Worm (Caenorhabditis elegans) whole organism, mixed stage, embryonic: ENCODE results near the gene ZK673.5.

Experiments
- blmp-1 ChIP-seq: fragments of 150-350 bp; optimal IDR thresholded peaks from 2 replicates; lab custom pipeline; 2014; ENCODE audit warnings: missing biosample characterization, missing genetic modification characterization
- ceh-43 ChIP-seq: fragments of 200-800 bp; sonication (Bioruptor generic); optimal IDR thresholded peaks from 2 replicates; lab custom pipeline; 2018; ENCODE audit warnings: mild to moderate bottlenecking, missing genetic modification characterization, moderate library complexity, missing compliant biosample characterization
- elt-3 ChIP-seq: fragments of 150-350 bp; optimal IDR thresholded peaks from 2 replicates; lab custom pipeline; 2014; ENCODE audit warnings: missing biosample characterization, missing genetic modification characterization
- lin-13 ChIP-seq: fragments of 150-350 bp; optimal IDR thresholded peaks from 2 replicates; lab custom pipeline; 2014; ENCODE audit warnings: missing biosample characterization, missing genetic modification characterization
- nhr-237 ChIP-seq: fragments of 150-350 bp; optimal IDR thresholded peaks from 2 replicates; lab custom pipeline; 2014; ENCODE audit warnings: missing biosample characterization, missing genetic modification characterization
- nhr-28 ChIP-seq: fragments of 150-350 bp; optimal IDR thresholded peaks from 2 replicates; lab custom pipeline; 2014; ENCODE audit warnings: missing biosample characterization, missing genetic modification characterization
- unc-62 ChIP-seq: fragments of 150-350 bp; optimal IDR thresholded peaks from 2 replicates; lab custom pipeline; 2014; ENCODE audit warnings: missing biosample characterization, missing genetic modification reagents, missing genetic modification characterization
- ztf-11 ChIP-seq: fragments of 150-350 bp; optimal IDR thresholded peaks from 2 replicates; lab custom pipeline; 2014; ENCODE audit warnings: missing biosample characterization, missing genetic modification characterization

DNA sequence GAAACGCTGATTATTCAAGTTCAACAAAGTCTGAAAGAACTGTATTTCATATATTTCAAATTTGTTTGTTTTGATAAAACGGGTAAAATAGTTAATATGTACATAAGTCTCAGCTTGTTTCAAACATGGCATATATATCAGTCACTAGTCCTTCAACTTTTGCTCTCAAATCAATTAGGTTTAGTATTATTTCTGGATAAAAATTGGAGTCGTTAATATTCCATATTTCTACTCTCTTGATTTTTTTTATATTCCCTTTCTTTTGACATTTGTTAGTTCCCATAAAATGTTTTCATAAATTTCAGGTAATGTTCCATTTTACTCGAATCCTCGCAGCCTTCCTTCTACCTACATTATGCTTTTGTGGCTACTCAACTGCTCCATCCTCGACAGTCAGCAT lies 25.5 kb upstream of the ZK673.5 start, which contains the start of gene cut-4:
- TF ChIP-seq elt-3 (no peak), ceh-43 (GFP tag; lab: Kevin White, UChicago) (no peak), unc-62 (GFP tag; lab: Kevin White, UChicago) (no peak), ztf-11 (tag; lab: Kevin White, UChicago) (no peak), nhr-237 (tag; lab: Kevin White, UChicago) (no peak), nhr-28 (tag; lab: Kevin White, UChicago) (no peak), lin-13 (no peak), blmp-1 (no peak)
